Fruit fly (Drosophila melanogaster) whole organism, wandering third instar larva: ENCODE results near the gene bru3.

Source experiments
- Abd-B ChIP-seq: fragments of >200 bp; optimal IDR thresholded peaks from 2 replicates; lab custom pipeline; 2017; ENCODE audit warnings: missing biosample characterization, missing genetic modification characterization
- CG32264 ChIP-seq: fragments of 200-800 bp; sonication (Bioruptor generic); optimal IDR thresholded peaks from 2 replicates; lab custom pipeline; 2016; ENCODE audit warnings: missing biosample characterization, missing genetic modification characterization
- CG9705 ChIP-seq: fragments of 200-800 bp; sonication (Bioruptor generic); optimal IDR thresholded peaks from 2 replicates; lab custom pipeline; 2018; ENCODE audit warnings: missing biosample characterization, mild to moderate bottlenecking, missing genetic modification characterization
- CrebA ChIP-seq: fragments of 200-800 bp; sonication (Bioruptor generic); optimal IDR thresholded peaks from 2 replicates; lab custom pipeline; 2016; ENCODE audit warnings: missing biosample characterization, mild to moderate bottlenecking, missing genetic modification characterization, borderline replicate concordance
- Dfd ChIP-seq: fragments of >200 bp; optimal IDR thresholded peaks from 2 replicates; lab custom pipeline; 2017; ENCODE audit warnings: missing biosample characterization, missing genetic modification characterization
- Dif ChIP-seq: fragments of 200-275, 200-300 bp; sonication (Bioruptor generic); optimal IDR thresholded peaks from 2 replicates; lab custom pipeline; 2018; ENCODE audit warnings: missing biosample characterization, missing genetic modification characterization; ENCODE audit not compliant: partially characterized antibody
- GATAd ChIP-seq: sonication (Bioruptor generic); optimal IDR thresholded peaks from 2 replicates; lab custom pipeline; 2016; ENCODE audit warnings: missing biosample characterization, missing genetic modification characterization
- HLH106 ChIP-seq: fragments of 200-800 bp; optimal IDR thresholded peaks from 3 replicates; lab custom pipeline; 2019; ENCODE audit warnings: missing biosample characterization, mild to moderate bottlenecking, missing genetic modification characterization, moderate library complexity
- Hnf4 ChIP-seq: fragments of 200-800 bp; sonication (Bioruptor generic); optimal IDR thresholded peaks from 2 replicates; lab custom pipeline; 2016; ENCODE audit warnings: missing biosample characterization, mild to moderate bottlenecking, missing genetic modification characterization
- Hr78 ChIP-seq: fragments of >200 bp; optimal IDR thresholded peaks from 2 replicates; lab custom pipeline; 2017; ENCODE audit warnings: missing biosample characterization, missing genetic modification characterization
- Hr83 ChIP-seq: fragments of 200-300 bp; sonication (Bioruptor generic); optimal IDR thresholded peaks from 2 replicates; lab custom pipeline; 2016; ENCODE audit warnings: missing biosample characterization, mild to moderate bottlenecking, missing genetic modification characterization, moderate library complexity; ENCODE audit not compliant: poor library complexity, severe bottlenecking
- Jra ChIP-seq: sonication (Bioruptor generic); optimal IDR thresholded peaks from 2 replicates; lab custom pipeline; 2016; ENCODE audit warnings: missing biosample characterization, missing genetic modification characterization
- Mio ChIP-seq: sonication (Bioruptor generic); optimal IDR thresholded peaks from 2 replicates; lab custom pipeline; 2016; ENCODE audit warnings: missing biosample characterization, missing genetic modification characterization
- Myc ChIP-seq: fragments of >200 bp; optimal IDR thresholded peaks from 2 replicates; lab custom pipeline; 2017
- N ChIP-seq: fragments of >200 bp; optimal IDR thresholded peaks from 2 replicates; lab custom pipeline; 2018; ENCODE audit warnings: missing biosample characterization, missing external identifiers, missing genetic modification characterization
- OdsH ChIP-seq: fragments of 200-800 bp; sonication (Bioruptor generic); optimal IDR thresholded peaks from 2 replicates; lab custom pipeline; 2016; ENCODE audit warnings: missing biosample characterization, mild to moderate bottlenecking, missing genetic modification characterization
- Rel ChIP-seq, 2 experiments: fragments of 200-800 bp; sonication (Bioruptor generic) in 1 of 2; optimal IDR thresholded peaks; 2 replicates in 1 of 2; 3 replicates in 1 of 2; lab custom pipeline; 2016 to 2019; ENCODE audit warnings: mild to moderate bottlenecking in 2 of 2, missing biosample characterization in 2 of 2, missing genetic modification characterization in 2 of 2, moderate library complexity in 1 of 2
- Sp1 ChIP-seq: fragments of 200-800 bp; sonication (Bioruptor generic); optimal IDR thresholded peaks from 3 replicates; lab custom pipeline; 2019; ENCODE audit warnings: missing biosample characterization, mild to moderate bottlenecking, missing genetic modification characterization, moderate library complexity
- Vsx2 ChIP-seq: fragments of 200-300, 225-300 bp; sonication (Bioruptor generic); optimal IDR thresholded peaks from 2 replicates; lab custom pipeline; 2018; ENCODE audit warnings: missing biosample characterization, missing genetic modification characterization; ENCODE audit not compliant: partially characterized antibody
- br ChIP-seq: fragments of 200-800 bp; sonication (Bioruptor generic); optimal IDR thresholded peaks from 2 replicates; lab custom pipeline; 2016; ENCODE audit warnings: missing biosample characterization, missing genetic modification characterization
- brk ChIP-seq: fragments of 200-800 bp; sonication (Bioruptor generic); optimal IDR thresholded peaks from 2 replicates; lab custom pipeline; 2016; ENCODE audit warnings: missing biosample characterization, mild to moderate bottlenecking, missing genetic modification characterization
- dl ChIP-seq, 2 experiments: fragments of 175-275, 200-275 bp in 1 of 2; fragments of 200-275 bp in 1 of 2; sonication (Bioruptor generic); optimal IDR thresholded peaks; lab custom pipeline; 2018; ENCODE audit warnings: mild to moderate bottlenecking in 2 of 2, missing biosample characterization in 2 of 2, missing genetic modification characterization in 2 of 2, moderate library complexity in 2 of 2; ENCODE audit not compliant: partially characterized antibody in 2 of 2, insufficient read depth in 1 of 2
- dmrt93B ChIP-seq: fragments of 200-800 bp; sonication (Bioruptor generic); optimal IDR thresholded peaks from 2 replicates; lab custom pipeline; 2018; ENCODE audit warnings: missing biosample characterization, mild to moderate bottlenecking, missing genetic modification characterization
- dsf ChIP-seq: sonication (Bioruptor generic); optimal IDR thresholded peaks from 2 replicates; lab custom pipeline; 2016; ENCODE audit warnings: missing biosample characterization, missing genetic modification characterization, borderline replicate concordance
- ey ChIP-seq: fragments of 200-800 bp; sonication (Bioruptor generic); optimal IDR thresholded peaks from 2 replicates; lab custom pipeline; 2016; ENCODE audit warnings: missing biosample characterization, missing genetic modification characterization
- foxo ChIP-seq, 2 experiments: fragments of 200-800 bp; sonication (Bioruptor generic); optimal IDR thresholded peaks; 2 replicates in 1 of 2; 3 replicates in 1 of 2; lab custom pipeline; 2016 to 2017; ENCODE audit warnings: missing biosample characterization in 2 of 2, missing genetic modification characterization in 2 of 2
- fru ChIP-seq: fragments of 200-800 bp; sonication (Bioruptor generic); optimal IDR thresholded peaks from 3 replicates; lab custom pipeline; 2016; ENCODE audit warnings: missing biosample characterization, mild to moderate bottlenecking, missing genetic modification characterization
- h ChIP-seq: fragments of 200-800 bp; sonication (Bioruptor generic); optimal IDR thresholded peaks from 3 replicates; lab custom pipeline; 2016; ENCODE audit warnings: missing biosample characterization, mild to moderate bottlenecking, missing genetic modification characterization
- jim ChIP-seq: fragments of 175-275, 200-325 bp; sonication (Bioruptor generic); optimal IDR thresholded peaks from 2 replicates; lab custom pipeline; 2016; ENCODE audit warnings: missing biosample characterization, mild to moderate bottlenecking, missing genetic modification characterization
- lola ChIP-seq: fragments of >200 bp; optimal IDR thresholded peaks from 2 replicates; lab custom pipeline; 2017; ENCODE audit warnings: missing biosample characterization, missing genetic modification characterization
- pan ChIP-seq: fragments of >200 bp; optimal IDR thresholded peaks from 2 replicates; lab custom pipeline; 2017
- psq ChIP-seq: fragments of 200-800 bp; sonication (Bioruptor generic); optimal IDR thresholded peaks from 3 replicates; lab custom pipeline; 2017; ENCODE audit warnings: missing biosample characterization, mild to moderate bottlenecking, missing genetic modification characterization, moderate library complexity
- rgr ChIP-seq: fragments of 200-800 bp; sonication (Bioruptor generic); optimal IDR thresholded peaks from 3 replicates; lab custom pipeline; 2016; ENCODE audit warnings: missing biosample characterization, mild to moderate bottlenecking, missing genetic modification characterization
- sage ChIP-seq: fragments of 200-800 bp; sonication (Bioruptor generic); optimal IDR thresholded peaks from 2 replicates; lab custom pipeline; 2016; ENCODE audit warnings: missing biosample characterization, mild to moderate bottlenecking, missing genetic modification characterization
- sv ChIP-seq: fragments of 200-800 bp; sonication (Bioruptor generic); optimal IDR thresholded peaks from 3 replicates; lab custom pipeline; 2016; ENCODE audit warnings: missing biosample characterization, missing genetic modification characterization
- tai ChIP-seq: sonication (Bioruptor generic); optimal IDR thresholded peaks from 2 replicates; lab custom pipeline; 2016; ENCODE audit warnings: missing biosample characterization, missing genetic modification characterization
- usp ChIP-seq: fragments of >200 bp; optimal IDR thresholded peaks from 2 replicates; lab custom pipeline; 2017; ENCODE audit warnings: missing biosample characterization, missing genetic modification characterization
- woc ChIP-seq: sonication (Bioruptor generic); optimal IDR thresholded peaks from 2 replicates; lab custom pipeline; 2016; ENCODE audit warnings: missing biosample characterization, mild to moderate bottlenecking, missing genetic modification characterization

Gene bru3

DNA sequence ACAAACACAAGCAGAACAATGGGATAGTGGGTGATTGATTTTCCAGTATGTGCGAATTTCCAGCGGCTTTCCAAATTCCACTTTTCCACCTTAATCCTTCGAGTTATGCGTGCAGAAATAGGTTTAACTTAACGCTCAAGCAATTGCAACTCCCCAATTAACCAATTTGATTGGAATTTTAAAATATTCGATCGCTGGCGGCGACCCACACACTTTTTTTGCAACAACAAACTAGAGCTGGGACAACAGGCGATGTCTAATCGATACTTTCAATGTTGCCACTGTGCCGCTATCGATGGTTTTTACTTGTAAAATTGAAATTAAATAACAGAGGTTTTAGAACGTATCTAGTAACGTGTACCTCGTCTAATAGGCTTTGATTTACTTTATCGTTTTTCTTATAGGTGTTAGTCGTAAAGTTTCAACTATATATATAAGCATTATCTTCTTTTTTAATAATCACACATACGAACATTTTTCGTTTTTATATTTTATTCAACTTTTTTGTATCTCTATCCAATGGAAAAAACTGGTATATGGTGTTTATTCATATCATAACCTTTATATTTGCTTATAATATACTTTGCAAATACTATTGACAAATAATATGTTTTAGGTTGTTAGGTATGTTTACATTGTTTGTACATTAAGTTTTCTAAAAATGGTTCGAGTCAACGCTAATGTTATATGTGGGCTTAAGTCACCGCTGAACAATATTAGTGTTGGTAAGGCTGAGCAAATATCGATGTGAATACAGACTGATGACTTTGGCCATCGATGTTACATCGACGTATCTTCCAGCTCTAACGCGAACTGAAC is 316.9 kb downstream of the bru3 start, which contains the start of the genes Abp1 and Tgi:
Gene Abp1, minus strand, starts transcription at position 240 of the 819 bp plus-strand sequence.
Gene Tgi, plus strand, starts transcription at position 757 of the 819 bp plus-strand sequence.
- TF ChIP-seq h (GFP tag; lab: Kevin White, UChicago), result peak; percentile 26
- TF ChIP-seq brk, result peak; percentile 52
- peak; percentile 3 for TF ChIP-seq fru
- peak; percentile 65 for TF ChIP-seq Hnf4 (GFP tag; lab: Kevin White, UChicago)
- peak in 1 of 2 experiments; percentile 26 for TF ChIP-seq foxo (GFP tag; optimal IDR thresholded peaks at IDR 0.05; lab: Kevin White, UChicago)
- TF ChIP-seq rgr, result peak; percentile 47
- TF ChIP-seq tai (GFP tag; lab: Kevin White, UChicago), result no peak
- TF ChIP-seq usp (GFP tag; lab: Kevin White, UChicago), result no peak
- TF ChIP-seq woc (GFP tag; lab: Kevin White, UChicago), result peak; percentile 14
- no peak for TF ChIP-seq CG9705 (GFP tag; lab: Kevin White, UChicago)
- TF ChIP-seq Jra, result peak; percentile 55
- TF ChIP-seq Hr83 (GFP tag; lab: Kevin White, UChicago), result peak; percentile 61
- TF ChIP-seq Abd-B (GFP tag; lab: Kevin White, UChicago), result no peak
- no peak for TF ChIP-seq Dfd
- no peak for TF ChIP-seq pan (lab: Kevin White, UChicago)
- no peak for TF ChIP-seq Hr78 (GFP tag; lab: Kevin White, UChicago)
- no peak for TF ChIP-seq Mio (GFP tag; lab: Kevin White, UChicago)
- no peak for TF ChIP-seq Myc (lab: Kevin White, UChicago)
- TF ChIP-seq HLH106 (tag; lab: Kevin White, UChicago), result no peak
- no peak for TF ChIP-seq psq
- no peak for TF ChIP-seq N (GFP tag; lab: Kevin White, UChicago)
- no peak for TF ChIP-seq Dif (GFP tag; lab: Kevin White, UChicago)
- no peak for TF ChIP-seq Rel (GFP tag; optimal IDR thresholded peaks at IDR 0.05; lab: Kevin White, UChicago)
- TF ChIP-seq Rel (tag; optimal IDR thresholded peaks at IDR 0.05; lab: Kevin White, UChicago), result peak; percentile 5
- no peak for TF ChIP-seq br (GFP tag; lab: Kevin White, UChicago)
- TF ChIP-seq dsf, result peak; percentile 11
- no peak for TF ChIP-seq lola

DNA sequence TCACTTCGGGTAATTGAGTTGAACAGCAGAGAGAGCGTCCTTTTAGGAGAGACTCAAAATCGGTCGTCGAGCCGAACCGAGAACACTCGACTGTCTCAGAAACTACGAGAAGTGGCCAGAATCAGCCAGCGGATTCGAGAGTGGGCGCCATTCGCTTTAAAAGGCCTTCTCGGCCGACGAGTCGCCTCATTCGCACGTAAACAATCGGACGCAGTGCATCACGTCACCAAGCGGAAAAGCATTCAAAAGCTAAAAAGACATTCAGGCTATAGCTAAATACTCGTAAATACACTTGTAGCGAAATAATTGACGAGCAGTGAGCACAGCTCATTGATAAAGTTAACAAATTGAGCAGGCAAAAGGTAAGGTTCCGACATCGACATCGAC is 323.0 kb downstream of the bru3 start:
- TF ChIP-seq sv (GFP tag; lab: Kevin White, UChicago) (no peak), Rel (GFP tag; optimal IDR thresholded peaks at IDR 0.05; lab: Kevin White, UChicago) (no peak), Rel (tag; optimal IDR thresholded peaks at IDR 0.05; lab: Kevin White, UChicago) (peak; percentile 16)

DNA sequence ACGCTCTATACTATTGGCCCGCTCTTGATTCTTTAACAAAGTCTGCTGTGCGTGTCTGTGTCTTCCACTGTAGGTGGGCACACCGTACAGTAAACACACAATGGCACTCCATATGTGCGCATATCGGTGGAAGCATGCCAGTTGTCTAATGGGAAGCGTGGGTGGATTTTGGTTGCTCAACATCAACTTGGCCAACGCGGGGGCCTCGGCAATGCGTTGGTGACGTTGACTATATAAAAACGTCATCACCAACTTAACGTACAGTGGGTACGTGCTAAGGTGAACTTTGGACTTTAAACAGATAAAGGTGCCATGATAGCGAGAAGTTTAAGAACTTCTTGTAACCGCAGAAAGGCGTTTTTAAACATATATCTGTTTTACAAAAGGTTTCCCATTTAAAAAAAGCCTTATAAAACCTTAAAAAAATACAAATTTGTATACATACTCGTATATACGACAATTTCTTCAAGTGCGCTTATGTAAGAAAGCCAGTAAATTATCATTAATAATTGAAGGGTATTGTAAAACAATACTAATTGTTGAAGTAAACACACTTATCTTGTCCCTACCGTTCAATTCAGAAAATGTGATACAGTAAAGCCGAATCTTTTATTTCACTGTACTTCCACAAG is 323.5 kb downstream of the bru3 start:
- peak; percentile 58 for TF ChIP-seq fru
- TF ChIP-seq Abd-B (GFP tag; lab: Kevin White, UChicago), result no peak
- TF ChIP-seq jim (GFP tag; lab: Kevin White, UChicago), result no peak
- peak; percentile 51 for TF ChIP-seq h (GFP tag; lab: Kevin White, UChicago)
- no peak for TF ChIP-seq dl (GFP tag; optimal IDR thresholded peaks at IDR 0.05; lab: Kevin White, UChicago; ENCODE audit: insufficient read depth in 1 of 2, partially characterized antibody in 2 of 2)
- TF ChIP-seq Dfd, result no peak
- peak; percentile 15 for TF ChIP-seq dmrt93B
- no peak for TF ChIP-seq Hr78 (GFP tag; lab: Kevin White, UChicago)
- TF ChIP-seq Sp1, result peak; percentile 28
- TF ChIP-seq ey (GFP tag; lab: Kevin White, UChicago), result peak; percentile 39
- no peak for TF ChIP-seq Dif (GFP tag; lab: Kevin White, UChicago)
- no peak for TF ChIP-seq Hr83 (GFP tag; lab: Kevin White, UChicago)
- TF ChIP-seq GATAd, result no peak
- no peak for TF ChIP-seq OdsH
- no peak for TF ChIP-seq lola
- peak; percentile 15 for TF ChIP-seq br (GFP tag; lab: Kevin White, UChicago)
- TF ChIP-seq N (GFP tag; lab: Kevin White, UChicago), result no peak
- peak in 1 of 2 experiments; percentile 63 for TF ChIP-seq foxo (GFP tag; optimal IDR thresholded peaks at IDR 0.05; lab: Kevin White, UChicago)
- peak; percentile 25 for TF ChIP-seq brk
- no peak for TF ChIP-seq Mio (GFP tag; lab: Kevin White, UChicago)
- TF ChIP-seq woc (GFP tag; lab: Kevin White, UChicago), result peak; percentile 46
- TF ChIP-seq CG9705 (GFP tag; lab: Kevin White, UChicago), result peak; percentile 29
- TF ChIP-seq rgr, result peak; percentile 58
- no peak for TF ChIP-seq Myc (lab: Kevin White, UChicago)
- no peak for TF ChIP-seq Vsx2 (GFP tag; lab: Kevin White, UChicago)
- TF ChIP-seq Rel (GFP tag; optimal IDR thresholded peaks at IDR 0.05; lab: Kevin White, UChicago), result no peak
- no peak for TF ChIP-seq Rel (tag; optimal IDR thresholded peaks at IDR 0.05; lab: Kevin White, UChicago)
- TF ChIP-seq CG32264 (GFP tag; lab: Kevin White, UChicago), result no peak
- no peak for TF ChIP-seq sv (GFP tag; lab: Kevin White, UChicago)
- TF ChIP-seq Jra, result no peak
- TF ChIP-seq psq, result peak; percentile 27
- peak; percentile 35 for TF ChIP-seq Hnf4 (GFP tag; lab: Kevin White, UChicago)
- no peak for TF ChIP-seq usp (GFP tag; lab: Kevin White, UChicago)
- TF ChIP-seq dsf, result no peak
- peak; percentile 60 for TF ChIP-seq HLH106 (tag; lab: Kevin White, UChicago)
- no peak for TF ChIP-seq sage (GFP tag; lab: Kevin White, UChicago)
- TF ChIP-seq tai (GFP tag; lab: Kevin White, UChicago), result no peak
- TF ChIP-seq pan (lab: Kevin White, UChicago), result no peak
- TF ChIP-seq CrebA (GFP tag; lab: Kevin White, UChicago), result no peak
